Fruit fly (Drosophila melanogaster): ENCODE data around the gene nes.

DNA sequence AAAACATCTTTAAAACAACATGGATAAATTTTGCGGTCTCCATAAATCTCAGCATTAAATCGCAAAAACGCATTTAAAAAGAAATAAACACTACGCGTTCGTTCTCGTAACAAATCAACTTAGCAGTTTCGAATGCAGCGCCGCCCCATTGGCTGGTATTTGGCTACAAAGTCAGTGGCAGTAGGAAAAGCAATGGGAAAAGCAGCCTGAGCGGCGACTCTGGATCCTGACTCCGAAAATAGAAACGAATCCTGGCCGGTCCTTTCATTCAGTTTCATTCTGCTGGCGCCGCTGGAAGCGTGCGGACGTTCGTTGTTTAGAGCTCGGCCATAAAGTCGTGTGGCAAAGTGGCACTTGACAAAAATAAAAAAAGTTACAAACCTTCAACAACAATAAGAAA, 15.0 kb upstream of the nes start, which contains the start of gene CG14086:
- TF ChIP-seq usp (GFP tag; optimal IDR thresholded peaks at IDR 0.05): no peak
- TF ChIP-seq CG8478 (optimal IDR thresholded peaks at IDR 0.05): no peak
- no peak for TF ChIP-seq pan (optimal IDR thresholded peaks at IDR 0.05)
